Fruit fly (Drosophila melanogaster) whole organism, wandering third instar larva: ENCODE data around the gene CG44006.
A peak's percentile ranks its signal among the peaks of the same experiment; 100 is the strongest.

ENCODE experiments used
- Abd-B ChIP-seq: fragments of >200 bp; optimal IDR thresholded peaks from 2 replicates; lab custom pipeline; 2017; ENCODE audit warnings: missing biosample characterization, missing genetic modification characterization
- CG9705 ChIP-seq: fragments of 200-800 bp; sonication (Bioruptor generic); optimal IDR thresholded peaks from 2 replicates; lab custom pipeline; 2018; ENCODE audit warnings: missing biosample characterization, mild to moderate bottlenecking, missing genetic modification characterization
- Dif ChIP-seq: fragments of 200-275, 200-300 bp; sonication (Bioruptor generic); optimal IDR thresholded peaks from 2 replicates; lab custom pipeline; 2018; ENCODE audit warnings: missing biosample characterization, missing genetic modification characterization; ENCODE audit not compliant: partially characterized antibody
- GATAd ChIP-seq: sonication (Bioruptor generic); optimal IDR thresholded peaks from 2 replicates; lab custom pipeline; 2016; ENCODE audit warnings: missing biosample characterization, missing genetic modification characterization
- HLH106 ChIP-seq: fragments of 200-800 bp; optimal IDR thresholded peaks from 3 replicates; lab custom pipeline; 2019; ENCODE audit warnings: missing biosample characterization, mild to moderate bottlenecking, missing genetic modification characterization, moderate library complexity
- Hnf4 ChIP-seq: fragments of 200-800 bp; sonication (Bioruptor generic); optimal IDR thresholded peaks from 2 replicates; lab custom pipeline; 2016; ENCODE audit warnings: missing biosample characterization, mild to moderate bottlenecking, missing genetic modification characterization
- Hr78 ChIP-seq: fragments of >200 bp; optimal IDR thresholded peaks from 2 replicates; lab custom pipeline; 2017; ENCODE audit warnings: missing biosample characterization, missing genetic modification characterization
- Jra ChIP-seq: sonication (Bioruptor generic); optimal IDR thresholded peaks from 2 replicates; lab custom pipeline; 2016; ENCODE audit warnings: missing biosample characterization, missing genetic modification characterization
- Mio ChIP-seq: sonication (Bioruptor generic); optimal IDR thresholded peaks from 2 replicates; lab custom pipeline; 2016; ENCODE audit warnings: missing biosample characterization, missing genetic modification characterization
- Myc ChIP-seq: fragments of >200 bp; optimal IDR thresholded peaks from 2 replicates; lab custom pipeline; 2017
- N ChIP-seq: fragments of >200 bp; optimal IDR thresholded peaks from 2 replicates; lab custom pipeline; 2018; ENCODE audit warnings: missing biosample characterization, missing external identifiers, missing genetic modification characterization
- OdsH ChIP-seq: fragments of 200-800 bp; sonication (Bioruptor generic); optimal IDR thresholded peaks from 2 replicates; lab custom pipeline; 2016; ENCODE audit warnings: missing biosample characterization, mild to moderate bottlenecking, missing genetic modification characterization
- Rel ChIP-seq, 2 experiments: fragments of 200-800 bp; sonication (Bioruptor generic) in 1 of 2; optimal IDR thresholded peaks; 2 replicates in 1 of 2; 3 replicates in 1 of 2; lab custom pipeline; 2016 to 2019; ENCODE audit warnings: mild to moderate bottlenecking in 2 of 2, missing biosample characterization in 2 of 2, missing genetic modification characterization in 2 of 2, moderate library complexity in 1 of 2
- br ChIP-seq: fragments of 200-800 bp; sonication (Bioruptor generic); optimal IDR thresholded peaks from 2 replicates; lab custom pipeline; 2016; ENCODE audit warnings: missing biosample characterization, missing genetic modification characterization
- dl ChIP-seq, 2 experiments: fragments of 175-275, 200-275 bp in 1 of 2; fragments of 200-275 bp in 1 of 2; sonication (Bioruptor generic); optimal IDR thresholded peaks; lab custom pipeline; 2018; ENCODE audit warnings: mild to moderate bottlenecking in 2 of 2, missing biosample characterization in 2 of 2, missing genetic modification characterization in 2 of 2, moderate library complexity in 2 of 2; ENCODE audit not compliant: partially characterized antibody in 2 of 2, insufficient read depth in 1 of 2
- dmrt93B ChIP-seq: fragments of 200-800 bp; sonication (Bioruptor generic); optimal IDR thresholded peaks from 2 replicates; lab custom pipeline; 2018; ENCODE audit warnings: missing biosample characterization, mild to moderate bottlenecking, missing genetic modification characterization
- dsf ChIP-seq: sonication (Bioruptor generic); optimal IDR thresholded peaks from 2 replicates; lab custom pipeline; 2016; ENCODE audit warnings: missing biosample characterization, missing genetic modification characterization, borderline replicate concordance
- ey ChIP-seq: fragments of 200-800 bp; sonication (Bioruptor generic); optimal IDR thresholded peaks from 2 replicates; lab custom pipeline; 2016; ENCODE audit warnings: missing biosample characterization, missing genetic modification characterization
- foxo ChIP-seq, 2 experiments: fragments of 200-800 bp; sonication (Bioruptor generic); optimal IDR thresholded peaks; 2 replicates in 1 of 2; 3 replicates in 1 of 2; lab custom pipeline; 2016 to 2017; ENCODE audit warnings: missing biosample characterization in 2 of 2, missing genetic modification characterization in 2 of 2
- fru ChIP-seq: fragments of 200-800 bp; sonication (Bioruptor generic); optimal IDR thresholded peaks from 3 replicates; lab custom pipeline; 2016; ENCODE audit warnings: missing biosample characterization, mild to moderate bottlenecking, missing genetic modification characterization
- h ChIP-seq: fragments of 200-800 bp; sonication (Bioruptor generic); optimal IDR thresholded peaks from 3 replicates; lab custom pipeline; 2016; ENCODE audit warnings: missing biosample characterization, mild to moderate bottlenecking, missing genetic modification characterization
- jim ChIP-seq: fragments of 175-275, 200-325 bp; sonication (Bioruptor generic); optimal IDR thresholded peaks from 2 replicates; lab custom pipeline; 2016; ENCODE audit warnings: missing biosample characterization, mild to moderate bottlenecking, missing genetic modification characterization
- lola ChIP-seq: fragments of >200 bp; optimal IDR thresholded peaks from 2 replicates; lab custom pipeline; 2017; ENCODE audit warnings: missing biosample characterization, missing genetic modification characterization
- pan ChIP-seq: fragments of >200 bp; optimal IDR thresholded peaks from 2 replicates; lab custom pipeline; 2017
- psq ChIP-seq: fragments of 200-800 bp; sonication (Bioruptor generic); optimal IDR thresholded peaks from 3 replicates; lab custom pipeline; 2017; ENCODE audit warnings: missing biosample characterization, mild to moderate bottlenecking, missing genetic modification characterization, moderate library complexity
- rgr ChIP-seq: fragments of 200-800 bp; sonication (Bioruptor generic); optimal IDR thresholded peaks from 3 replicates; lab custom pipeline; 2016; ENCODE audit warnings: missing biosample characterization, mild to moderate bottlenecking, missing genetic modification characterization
- sage ChIP-seq: fragments of 200-800 bp; sonication (Bioruptor generic); optimal IDR thresholded peaks from 2 replicates; lab custom pipeline; 2016; ENCODE audit warnings: missing biosample characterization, mild to moderate bottlenecking, missing genetic modification characterization
- sv ChIP-seq: fragments of 200-800 bp; sonication (Bioruptor generic); optimal IDR thresholded peaks from 3 replicates; lab custom pipeline; 2016; ENCODE audit warnings: missing biosample characterization, missing genetic modification characterization
- usp ChIP-seq: fragments of >200 bp; optimal IDR thresholded peaks from 2 replicates; lab custom pipeline; 2017; ENCODE audit warnings: missing biosample characterization, missing genetic modification characterization
- woc ChIP-seq: sonication (Bioruptor generic); optimal IDR thresholded peaks from 2 replicates; lab custom pipeline; 2016; ENCODE audit warnings: missing biosample characterization, mild to moderate bottlenecking, missing genetic modification characterization

The CG44006 gene

dm6 chr3L:18037459-18038092 lies 32.4 kb downstream of the CG44006 start (continued):
- TF ChIP-seq Jra: no peak
- no peak for TF ChIP-seq usp (GFP tag; lab: Kevin White, UChicago)
- TF ChIP-seq HLH106 (tag; lab: Kevin White, UChicago): peak; percentile 82
- TF ChIP-seq pan (lab: Kevin White, UChicago): no peak
- peak; percentile 73 for TF ChIP-seq fru (GFP tag; lab: Kevin White, UChicago)
- TF ChIP-seq ey: peak; percentile 71

- TF ChIP-seq Hr78: no peak
- TF ChIP-seq foxo (GFP tag; optimal IDR thresholded peaks at IDR 0.05; lab: Kevin White, UChicago): no peak
- no peak for TF ChIP-seq rgr (GFP tag; lab: Kevin White, UChicago)
- no peak for TF ChIP-seq Mio (GFP tag; lab: Kevin White, UChicago)
- no peak for TF ChIP-seq N
- TF ChIP-seq sage: no peak
- no peak for TF ChIP-seq jim (GFP tag; lab: Kevin White, UChicago)
- TF ChIP-seq dl (GFP tag; optimal IDR thresholded peaks at IDR 0.05; lab: Kevin White, UChicago; ENCODE audit: insufficient read depth in 1 of 2, partially characterized antibody in 2 of 2): no peak
- TF ChIP-seq psq (GFP tag; lab: Kevin White, UChicago): no peak
- TF ChIP-seq dmrt93B (GFP tag; lab: Kevin White, UChicago): no peak
- no peak for TF ChIP-seq woc (GFP tag; lab: Kevin White, UChicago)
- no peak for TF ChIP-seq dsf (GFP tag; lab: Kevin White, UChicago)
- TF ChIP-seq CG9705: no peak
- TF ChIP-seq h (GFP tag; lab: Kevin White, UChicago): no peak
These were observed 33.0 kb downstream of the CG44006 start for dm6 chr3L:18036995-18037394.

dm6 chr3L:18034498-18034897 lies 35.5 kb downstream of the CG44006 start:
- TF ChIP-seq OdsH (no peak), ey (no peak), pan (lab: Kevin White, UChicago) (no peak), GATAd (no peak), jim (GFP tag; lab: Kevin White, UChicago) (no peak), Hnf4 (no peak), woc (GFP tag; lab: Kevin White, UChicago) (no peak), lola (GFP tag; lab: Kevin White, UChicago) (no peak), br (GFP tag; lab: Kevin White, UChicago) (no peak), Mio (GFP tag; lab: Kevin White, UChicago) (no peak), Rel (GFP tag; optimal IDR thresholded peaks at IDR 0.05; lab: Kevin White, UChicago) (no peak), Rel (tag; optimal IDR thresholded peaks at IDR 0.05; lab: Kevin White, UChicago) (no peak), dmrt93B (GFP tag; lab: Kevin White, UChicago) (no peak), sv (GFP tag; lab: Kevin White, UChicago) (no peak), fru (GFP tag; lab: Kevin White, UChicago) (no peak), Myc (no peak)
- TF ChIP-seq, all 38 proteins: peak for 0

DNA sequence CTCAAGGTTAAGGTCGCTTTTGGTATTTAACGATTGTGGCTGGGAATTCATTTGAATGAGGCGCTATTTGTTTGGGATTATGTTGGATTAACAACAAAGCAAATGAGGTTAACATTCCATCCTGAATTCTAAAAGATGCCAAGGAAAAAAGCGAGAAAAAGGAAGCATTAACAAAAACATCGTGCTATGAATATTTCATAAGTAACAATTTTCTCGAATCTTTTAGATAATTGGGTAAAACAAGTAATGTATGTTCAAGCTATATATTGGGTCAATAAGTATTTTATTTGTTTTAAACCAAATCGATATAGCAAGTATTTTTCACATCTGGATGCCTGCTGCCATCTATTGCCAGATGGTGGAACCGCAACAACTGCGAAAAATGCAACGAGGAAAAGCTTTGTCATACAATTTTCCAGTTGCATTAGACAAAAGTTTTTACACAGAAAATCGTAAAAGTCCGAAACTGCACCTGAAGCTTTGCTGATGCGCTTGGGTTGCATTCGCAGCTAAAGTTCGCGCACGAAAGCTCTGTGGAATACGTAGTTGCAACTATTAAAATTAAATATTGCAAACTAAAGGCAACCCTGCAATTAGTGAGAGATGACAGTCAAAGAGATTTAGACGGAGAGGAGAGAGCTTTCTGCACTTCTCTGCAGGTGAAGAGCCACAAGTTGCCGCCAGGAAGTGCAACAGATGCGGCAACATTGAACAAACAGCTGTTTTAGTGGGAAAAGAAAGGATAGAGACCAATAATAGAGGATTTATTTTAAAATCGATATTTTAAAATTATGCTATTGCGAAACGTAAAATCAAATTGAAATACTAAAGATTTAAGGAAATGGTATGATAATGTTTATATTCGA lies 37.2 kb downstream of the CG44006 start:
- TF ChIP-seq foxo (GFP tag; optimal IDR thresholded peaks at IDR 0.05; lab: Kevin White, UChicago): no peak
- TF ChIP-seq sv (GFP tag; lab: Kevin White, UChicago): no peak
- TF ChIP-seq Dif (GFP tag; lab: Kevin White, UChicago): no peak
- no peak for TF ChIP-seq fru (GFP tag; lab: Kevin White, UChicago)
- TF ChIP-seq Abd-B: no peak
- TF ChIP-seq h (GFP tag; lab: Kevin White, UChicago): no peak
- TF ChIP-seq Rel (GFP tag; optimal IDR thresholded peaks at IDR 0.05; lab: Kevin White, UChicago): no peak
- TF ChIP-seq Rel (tag; optimal IDR thresholded peaks at IDR 0.05; lab: Kevin White, UChicago): no peak
- no peak for TF ChIP-seq Mio (GFP tag; lab: Kevin White, UChicago)
- no peak for TF ChIP-seq Hr78
- no peak for TF ChIP-seq lola (GFP tag; lab: Kevin White, UChicago)
- TF ChIP-seq dl (GFP tag; optimal IDR thresholded peaks at IDR 0.05; lab: Kevin White, UChicago; ENCODE audit: insufficient read depth in 1 of 2, partially characterized antibody in 2 of 2): no peak
- TF ChIP-seq HLH106 (tag; lab: Kevin White, UChicago): no peak
- TF ChIP-seq usp (GFP tag; lab: Kevin White, UChicago): no peak
